Fruit fly (Drosophila melanogaster) whole organism, prepupa: ENCODE data around the gene dmrt99B.

Experiments used
- CG3919 ChIP-seq: fragments of 200-800 bp; sonication (Bioruptor generic); optimal IDR thresholded peaks from 3 replicates; lab custom pipeline; 2016; ENCODE audit warnings: missing biosample characterization, missing genetic modification characterization
- ss ChIP-seq, 2 experiments: fragments of 200-800 bp; sonication (Bioruptor generic); optimal IDR thresholded peaks; 2 replicates in 1 of 2; 3 replicates in 1 of 2; lab custom pipeline; 2017 to 2018; ENCODE audit warnings: mild to moderate bottlenecking in 2 of 2, missing biosample characterization in 2 of 2, missing genetic modification characterization in 2 of 2, moderate library complexity in 1 of 2

DNA sequence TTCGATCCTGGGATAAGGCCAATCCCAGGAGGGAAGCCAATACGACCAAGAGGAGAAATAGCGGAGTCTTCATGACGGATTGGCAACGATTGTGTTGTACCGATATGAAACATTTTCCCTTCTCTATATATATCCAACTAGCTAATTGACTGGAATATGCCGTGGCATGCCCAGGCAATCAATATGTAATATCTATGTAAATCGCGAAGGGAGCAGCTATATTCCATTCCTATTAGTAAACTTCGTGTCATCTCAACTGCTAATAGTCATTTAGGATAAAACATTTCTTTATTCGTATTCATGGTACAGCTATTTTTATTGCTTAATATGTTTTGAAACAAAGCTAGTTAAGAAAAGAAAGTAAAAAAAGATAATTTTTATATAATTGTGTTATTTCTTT, 22.9 kb downstream of the dmrt99B start, which contains the start of gene Dup99B:
- TF ChIP-seq CG3919 (GFP tag; lab: Kevin White, UChicago) (no peak), ss (GFP tag; optimal IDR thresholded peaks at IDR 0.05; lab: Kevin White, UChicago) (no peak)
